Worm (Caenorhabditis elegans) whole organism, midembryonic: ENCODE measurements around the gene klp-19.

Experiments
- T22C8.4 ChIP-seq: fragments of 200-800 bp; sonication (Bioruptor generic); IDR thresholded peaks from 2 replicates; pipeline ENCODE4 v1.3.6; 2022; ENCODE audit warnings: missing genetic modification characterization, missing compliant biosample characterization
- cog-1 ChIP-seq: sonication (generic microtip); optimal IDR thresholded peaks from 2 replicates; lab custom pipeline; 2016; ENCODE audit warnings: missing genetic modification characterization, missing compliant biosample characterization
- flt-1 ChIP-seq: fragments of 200-800 bp; sonication (Bioruptor generic); IDR thresholded peaks from 2 replicates; pipeline ENCODE4 v1.3.6; 2022; ENCODE audit warnings: missing genetic modification characterization, missing compliant biosample characterization
- klf-2 ChIP-seq: fragments of 200-800 bp; sonication (Bioruptor generic); conservative IDR thresholded peaks from 2 replicates; pipeline ENCODE4 v1.3.6; 2022; ENCODE audit warnings: missing genetic modification reagents, missing genetic modification characterization, missing compliant biosample characterization
- med-1 ChIP-seq: sonication (generic microtip); optimal IDR thresholded peaks from 2 replicates; lab custom pipeline; 2017; ENCODE audit warnings: missing genetic modification characterization, mild to moderate bottlenecking, missing compliant biosample characterization, antibody characterized with exemption, missing genetic modification reagents; ENCODE audit not compliant: insufficient read depth
- ref-1 ChIP-seq: fragments of 200-800 bp; sonication (Bioruptor generic); conservative IDR thresholded peaks from 2 replicates; pipeline ENCODE4 v1.3.6; 2022; ENCODE audit warnings: missing genetic modification reagents, missing genetic modification characterization, missing compliant biosample characterization
- tab-1 ChIP-seq: fragments of 200-800 bp; sonication (Bioruptor generic); IDR thresholded peaks from 2 replicates; pipeline ENCODE4 v1.3.6; 2022; ENCODE audit warnings: missing genetic modification characterization, missing compliant biosample characterization
- ztf-23 ChIP-seq: fragments of 200-800 bp; sonication (Bioruptor generic); IDR thresholded peaks from 2 replicates; pipeline ENCODE4 v1.3.6; 2022; ENCODE audit warnings: missing genetic modification reagents, missing genetic modification characterization, missing compliant biosample characterization
- ztf-29 ChIP-seq: fragments of 200-800 bp; sonication (Bioruptor generic); IDR thresholded peaks from 2 replicates; pipeline ENCODE4 v1.3.6; 2022; ENCODE audit warnings: missing genetic modification reagents, missing genetic modification characterization, missing compliant biosample characterization

The klp-19 gene

DNA sequence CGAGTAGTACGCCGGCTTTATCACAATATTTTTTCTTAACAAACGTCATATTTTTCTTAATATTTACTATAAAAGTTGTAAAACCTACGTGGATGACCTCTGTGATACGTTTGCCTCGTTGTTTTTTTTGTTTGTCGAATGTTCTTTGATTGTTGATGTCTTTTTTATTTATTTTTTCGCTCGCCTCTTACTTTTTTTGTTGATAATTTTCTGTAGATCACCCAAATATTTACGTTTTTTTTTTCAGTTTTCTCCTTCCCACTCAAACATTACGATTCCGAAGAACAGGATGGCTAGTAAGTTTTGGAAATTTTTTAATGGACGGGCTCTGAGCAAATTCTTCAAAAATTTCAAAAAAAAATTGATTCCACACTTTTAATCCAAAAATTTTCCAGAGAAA, 46.7 kb downstream of the klp-19 start:
- TF ChIP-seq tab-1 (GFP tag; lab: Robert Waterston, UW) (no peak), ztf-29 (GFP tag; lab: Robert Waterston, UW) (no peak), T22C8.4 (GFP tag; lab: Robert Waterston, UW) (no peak), med-1 (GFP tag; lab: Kevin White, UChicago) (no peak), klf-2 (GFP tag; lab: Robert Waterston, UW) (no peak), ref-1 (GFP tag; lab: Robert Waterston, UW) (no peak), ztf-23 (no peak), flt-1 (GFP tag; lab: Robert Waterston, UW) (no peak), cog-1 (no peak)

- TF ChIP-seq flt-1 (GFP tag; lab: Robert Waterston, UW) (0 out of 2 replicates have a peak, but pooled peaks have one; percentile 17), cog-1 (no peak), ztf-23 (no peak), med-1 (GFP tag; lab: Kevin White, UChicago) (no peak), klf-2 (GFP tag; lab: Robert Waterston, UW) (no peak), ref-1 (GFP tag; lab: Robert Waterston, UW) (no peak)
Observed at ce11 chrIII:13258752-13259151, 48.3 kb downstream of the klp-19 start.

ce11 chrIII:13258163-13258562, 48.9 kb downstream of the klp-19 start:
- TF ChIP-seq flt-1 (GFP tag; lab: Robert Waterston, UW) (no peak), cog-1 (no peak), klf-2 (GFP tag; lab: Robert Waterston, UW) (no peak), ztf-29 (GFP tag; lab: Robert Waterston, UW) (no peak), ztf-23 (no peak), tab-1 (GFP tag; lab: Robert Waterston, UW) (no peak), ref-1 (GFP tag; lab: Robert Waterston, UW) (no peak), med-1 (GFP tag; lab: Kevin White, UChicago) (no peak), T22C8.4 (GFP tag; lab: Robert Waterston, UW) (no peak)

DNA sequence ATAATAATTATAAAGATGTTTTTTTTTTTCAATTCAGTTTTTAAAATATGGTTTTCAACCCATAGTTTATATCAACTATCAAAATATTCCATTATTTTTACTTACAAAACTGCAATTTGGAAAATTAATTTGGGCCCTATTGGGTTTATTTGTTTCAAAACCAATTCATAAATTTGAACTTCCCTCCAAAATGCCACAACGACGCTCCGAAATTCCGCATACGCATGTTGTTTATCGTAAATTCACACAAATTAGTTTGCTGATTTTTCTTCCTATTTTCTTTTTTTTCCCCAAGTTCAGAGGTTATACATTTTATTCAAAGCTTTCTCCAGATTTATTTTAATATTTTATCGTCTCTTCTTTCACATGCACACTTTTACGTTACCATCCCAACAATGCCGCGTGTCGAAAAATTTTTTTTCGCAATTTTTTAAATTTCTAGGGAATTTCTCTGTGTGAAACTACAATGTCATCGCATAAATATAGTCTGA, 50.6 kb downstream of the klp-19 start, which contains the start of gene F56A8.3:
F56A8.3 (plus strand) TSS at position 441 of the 491 bp plus-strand sequence.
- no peak for TF ChIP-seq ztf-29 (GFP tag; lab: Robert Waterston, UW)
- TF ChIP-seq flt-1 (GFP tag; lab: Robert Waterston, UW), result no peak
- TF ChIP-seq tab-1 (GFP tag; lab: Robert Waterston, UW), result no peak
- TF ChIP-seq ztf-23, result no peak
- no peak for TF ChIP-seq T22C8.4 (GFP tag; lab: Robert Waterston, UW)
- TF ChIP-seq cog-1, result no peak
- no peak for TF ChIP-seq med-1 (GFP tag; lab: Kevin White, UChicago)
- no peak for TF ChIP-seq ref-1 (GFP tag; lab: Robert Waterston, UW)
- no peak for TF ChIP-seq klf-2 (GFP tag; lab: Robert Waterston, UW)

ce11 chrIII:13254178-13254725, 52.8 kb downstream of the klp-19 start, which contains the start of gene F56A8.9:
F56A8.9 (plus strand) TSS chrIII:13254675.
- TF ChIP-seq cog-1, result no peak
- TF ChIP-seq ztf-29 (GFP tag; lab: Robert Waterston, UW), result no peak
- no peak for TF ChIP-seq klf-2 (GFP tag; lab: Robert Waterston, UW)
- no peak for TF ChIP-seq ztf-23
- TF ChIP-seq med-1 (GFP tag; lab: Kevin White, UChicago), result no peak
- TF ChIP-seq flt-1 (GFP tag; lab: Robert Waterston, UW), result no peak
- TF ChIP-seq tab-1 (GFP tag; lab: Robert Waterston, UW), result no peak
- TF ChIP-seq T22C8.4 (GFP tag; lab: Robert Waterston, UW), result no peak
- TF ChIP-seq ref-1 (GFP tag; lab: Robert Waterston, UW), result no peak
